Worm (Caenorhabditis elegans) whole organism, early embryonic: ENCODE data around the gene C07D8.6.

Experiments used
- ama-1 ChIP-seq: fragments of 150-350 bp; optimal IDR thresholded peaks from 2 replicates; lab custom pipeline; 2014
- ceh-13 ChIP-seq: fragments of 200-800 bp; sonication (Bioruptor generic); optimal IDR thresholded peaks from 2 replicates; lab custom pipeline; 2018; ENCODE audit warnings: mild to moderate bottlenecking, missing genetic modification characterization, missing compliant biosample characterization
- ceh-36 ChIP-seq: sonication (generic microtip); optimal IDR thresholded peaks from 2 replicates; lab custom pipeline; 2016; ENCODE audit warnings: missing genetic modification characterization, inconsistent platforms, missing compliant biosample characterization
- ets-7 ChIP-seq: sonication (generic microtip); optimal IDR thresholded peaks from 2 replicates; lab custom pipeline; 2016; ENCODE audit warnings: missing genotype, missing genetic modification characterization, missing compliant biosample characterization
- hnd-1 ChIP-seq: sonication (generic microtip); optimal IDR thresholded peaks from 2 replicates; lab custom pipeline; 2016; ENCODE audit warnings: missing genetic modification characterization, missing compliant biosample characterization

- TF ChIP-seq hnd-1 (tag; lab: Kevin White, UChicago) (no peak), ceh-36 (no peak), ama-1 (lab: Kevin White, UChicago) (no peak), ets-7 (tag; lab: Kevin White, UChicago) (no peak), ceh-13 (no peak)
Observed at ce11 chrX:7326967-7327651, 14.2 kb upstream of the C07D8.6 start, which contains the start of gene sng-1.
